Worm (Caenorhabditis elegans): Measurements from ENCODE around the gene F55B12.2.

- TF ChIP-seq hmg-1.2 (GFP tag; IDR thresholded peaks at IDR 0.05), result no peak
- no peak for TF ChIP-seq dpl-1 (GFP tag; optimal IDR thresholded peaks at IDR 0.05)
- no peak for TF ChIP-seq chd-7 (tag; optimal IDR thresholded peaks at IDR 0.05)
- no peak for TF ChIP-seq ztf-18 (tag; optimal IDR thresholded peaks at IDR 0.05)
- TF ChIP-seq nhr-27 (tag; optimal IDR thresholded peaks at IDR 0.05), result no peak
- TF ChIP-seq lin-35 (GFP tag; optimal IDR thresholded peaks at IDR 0.05), result no peak
- TF ChIP-seq snpc-3.4 (tag; optimal IDR thresholded peaks at IDR 0.05), result no peak
- no peak for TF ChIP-seq unc-62 (GFP tag; optimal IDR thresholded peaks at IDR 0.05)
Observed at ce11 chrV:13775529-13775928, 41.2 kb downstream of the F55B12.2 start, which contains the start of gene F53C11.1.

All from whole organism, young adult.